Fruit fly (Drosophila melanogaster) whole organism, pupa: ENCODE data around the gene Tg.

Experiments used
- CG10348 ChIP-seq: fragments of 200-800 bp; sonication (Bioruptor generic); IDR thresholded peaks from 2 replicates; pipeline ENCODE4 v1.3.6; 2022; ENCODE audit warnings: missing biosample characterization, missing genetic modification characterization
- CG17806 ChIP-seq: fragments of 200-800 bp; sonication (Bioruptor generic); optimal IDR thresholded peaks from 2 replicates; lab custom pipeline; 2018; ENCODE audit warnings: missing biosample characterization, mild to moderate bottlenecking, missing genetic modification characterization, moderate library complexity
- CG32121 ChIP-seq: fragments of 200-800 bp; sonication (Bioruptor generic); IDR thresholded peaks from 2 replicates; pipeline ENCODE4 v1.3.6; 2022; ENCODE audit warnings: missing biosample characterization, missing genetic modification characterization
- CG34367 ChIP-seq: fragments of 200-800 bp; sonication (Bioruptor generic); optimal IDR thresholded peaks from 2 replicates; lab custom pipeline; 2018; ENCODE audit warnings: missing biosample characterization, mild to moderate bottlenecking, missing genetic modification characterization
- CG8159 ChIP-seq: fragments of 200-800 bp; sonication (Bioruptor generic); optimal IDR thresholded peaks from 3 replicates; lab custom pipeline; 2018; ENCODE audit warnings: missing biosample characterization, mild to moderate bottlenecking, missing genetic modification characterization, moderate library complexity
- D1 ChIP-seq: fragments of 200-800 bp; sonication (Bioruptor generic); optimal IDR thresholded peaks from 2 replicates; lab custom pipeline; 2018; ENCODE audit warnings: missing biosample characterization, mild to moderate bottlenecking, missing genetic modification characterization, moderate library complexity
- EcR ChIP-seq: fragments of 200-800 bp; sonication (Bioruptor generic); optimal IDR thresholded peaks from 3 replicates; lab custom pipeline; 2019; ENCODE audit warnings: missing biosample characterization, missing genetic modification characterization, mild to moderate bottlenecking, moderate library complexity, missing genetic modification reagents
- Ets98B ChIP-seq: fragments of 200-800 bp; sonication (Bioruptor generic); IDR thresholded peaks from 2 replicates; pipeline ENCODE4 v1.3.6; 2022; ENCODE audit warnings: missing biosample characterization, missing genetic modification characterization
- Pif1A ChIP-seq: fragments of 200-800 bp; sonication (Bioruptor generic); optimal IDR thresholded peaks from 3 replicates; lab custom pipeline; 2016; ENCODE audit warnings: missing biosample characterization, missing genetic modification characterization
- Pif1B ChIP-seq: fragments of 200-800 bp; sonication (Bioruptor generic); optimal IDR thresholded peaks from 3 replicates; lab custom pipeline; 2016; ENCODE audit warnings: missing biosample characterization, missing genetic modification characterization
- Snoo ChIP-seq: fragments of 200-800 bp; sonication (Bioruptor generic); optimal IDR thresholded peaks from 3 replicates; lab custom pipeline; 2017; ENCODE audit warnings: missing biosample characterization, mild to moderate bottlenecking, missing genetic modification characterization, inconsistent platforms
- fd96Ca ChIP-seq: fragments of 200-800 bp; sonication (Bioruptor generic); IDR thresholded peaks from 3 replicates; pipeline ENCODE4 v1.3.6; 2022; ENCODE audit warnings: missing biosample characterization, missing genetic modification characterization
- gl ChIP-seq: fragments of 200-800 bp; sonication (Bioruptor generic); optimal IDR thresholded peaks from 2 replicates; lab custom pipeline; 2018; ENCODE audit warnings: missing biosample characterization, mild to moderate bottlenecking, missing genetic modification characterization

DNA sequence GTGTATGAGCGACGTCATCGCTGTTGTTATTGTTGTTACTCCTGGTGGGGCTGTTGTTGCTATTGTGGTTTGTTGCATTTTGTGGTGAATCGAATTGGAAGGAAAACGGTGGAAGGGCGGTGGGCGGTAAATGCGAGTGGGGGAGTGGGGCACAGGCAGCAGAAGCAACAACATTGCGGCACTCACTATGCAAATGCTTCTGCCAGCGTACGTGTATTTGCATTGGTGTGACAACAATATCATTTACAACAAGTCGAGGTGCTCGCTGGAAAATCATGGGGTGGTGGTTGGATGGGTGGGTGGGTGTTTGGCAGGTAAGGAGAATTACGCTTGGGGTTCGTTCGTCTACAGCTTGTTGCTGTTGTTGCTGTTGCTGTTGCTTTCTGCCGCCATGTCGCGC, 43.6 kb upstream of the Tg start:
- TF ChIP-seq gl (tag; lab: Kevin White, UChicago) (no peak), Ets98B (GFP tag; lab: Robert Waterston, UW) (no peak), EcR (no peak), CG8159 (tag; lab: Kevin White, UChicago) (no peak), D1 (tag; lab: Kevin White, UChicago) (no peak), CG34367 (tag; lab: Kevin White, UChicago) (no peak), Snoo (tag; lab: Kevin White, UChicago) (no peak), CG10348 (GFP tag; lab: Robert Waterston, UW) (no peak), Pif1B (no peak), Pif1A (GFP tag; lab: Kevin White, UChicago) (no peak), CG32121 (GFP tag; lab: Robert Waterston, UW) (no peak), fd96Ca (no peak), CG17806 (no peak)
